Worm (Caenorhabditis elegans) whole organism, L4/young adult: ENCODE results near the gene srlf-9.

Source experiments
- W03F9.2 ChIP-seq: fragments of 150-350 bp; optimal IDR thresholded peaks from 2 replicates; lab custom pipeline; 2014; ENCODE audit warnings: missing biosample characterization, missing genetic modification characterization
- him-1 ChIP-seq: sonication (generic microtip); optimal IDR thresholded peaks from 2 replicates; lab custom pipeline; 2016; ENCODE audit warnings: missing genotype, missing genetic modification reagents, missing genetic modification characterization, missing compliant biosample characterization

ce11 chrIII:13393239-13393638, 8.3 kb downstream of the srlf-9 start, which contains the start of gene dnj-17:
- TF ChIP-seq him-1 (no peak), W03F9.2 (tag; lab: Kevin White, UChicago) (no peak)
